Worm (Caenorhabditis elegans): Measurements from ENCODE around the gene Y42H9AR.4.

DNA sequence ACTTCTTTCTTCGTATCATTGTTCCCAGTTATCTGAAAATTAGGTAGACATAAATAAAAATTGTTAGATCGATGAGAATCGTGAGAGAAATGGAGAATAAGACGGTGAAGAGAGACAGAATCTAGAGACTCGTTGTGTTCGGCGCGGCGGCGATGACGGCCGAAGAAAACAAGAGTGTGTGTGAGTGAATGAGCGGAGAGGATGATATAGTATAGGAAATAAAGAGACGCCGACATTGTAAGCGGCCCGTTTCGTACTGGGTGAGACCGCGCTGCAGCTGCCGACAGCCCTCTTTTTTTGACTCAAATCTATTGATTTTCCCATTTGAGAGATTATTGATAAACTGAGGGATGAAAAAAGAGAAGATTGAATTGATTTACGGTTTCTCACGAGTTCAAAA lies at the start of gene Y42H9AR.4:
- TF ChIP-seq him-1 (tag; optimal IDR thresholded peaks at IDR 0.05) (no peak), dao-5 (tag; optimal IDR thresholded peaks at IDR 0.05) (no peak), W03F9.2 (tag; optimal IDR thresholded peaks at IDR 0.05) (no peak)

Data from whole organism, L4/young adult.